Worm (Caenorhabditis elegans): Measurements from ENCODE around the gene rsp-4.

DNA sequence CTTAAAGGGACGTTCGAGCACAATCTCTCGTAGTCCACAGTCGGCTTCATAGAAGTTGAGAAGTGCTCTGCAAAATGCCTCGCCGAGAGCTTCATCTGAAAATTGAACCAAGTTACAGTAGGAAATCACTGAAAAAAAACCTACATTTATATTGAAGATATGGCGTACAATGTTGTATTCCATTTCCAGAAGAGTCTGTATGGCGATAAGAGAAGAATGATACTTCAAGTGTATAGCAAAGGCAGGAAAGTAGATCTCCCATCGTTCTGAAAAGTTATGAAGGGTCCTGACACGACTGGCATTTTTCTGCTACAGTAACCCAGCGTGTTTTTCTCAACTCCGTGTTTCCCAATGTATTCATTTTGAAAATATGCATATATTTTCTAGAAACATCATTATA is 4.4 kb downstream of the rsp-4 start:
- TF ChIP-seq him-1 (tag; optimal IDR thresholded peaks at IDR 0.05) (no peak), dao-5 (tag; optimal IDR thresholded peaks at IDR 0.05) (no peak)
